Worm (Caenorhabditis elegans) whole organism, young adult: Measurements from ENCODE around the gene Y38C1AA.19.

Experiments used
- K12H6.12 ChIP-seq: fragments of 200-800 bp; sonication (Bioruptor generic); optimal IDR thresholded peaks from 2 replicates; lab custom pipeline; 2018; ENCODE audit warnings: mild to moderate bottlenecking, missing genetic modification characterization, missing compliant biosample characterization
- nfya-1 ChIP-seq: sonication (generic microtip); optimal IDR thresholded peaks from 2 replicates; lab custom pipeline; 2017; ENCODE audit warnings: antibody characterized with exemption, missing compliant biosample characterization, missing genetic modification characterization, borderline replicate concordance; ENCODE audit not compliant: insufficient read depth

DNA sequence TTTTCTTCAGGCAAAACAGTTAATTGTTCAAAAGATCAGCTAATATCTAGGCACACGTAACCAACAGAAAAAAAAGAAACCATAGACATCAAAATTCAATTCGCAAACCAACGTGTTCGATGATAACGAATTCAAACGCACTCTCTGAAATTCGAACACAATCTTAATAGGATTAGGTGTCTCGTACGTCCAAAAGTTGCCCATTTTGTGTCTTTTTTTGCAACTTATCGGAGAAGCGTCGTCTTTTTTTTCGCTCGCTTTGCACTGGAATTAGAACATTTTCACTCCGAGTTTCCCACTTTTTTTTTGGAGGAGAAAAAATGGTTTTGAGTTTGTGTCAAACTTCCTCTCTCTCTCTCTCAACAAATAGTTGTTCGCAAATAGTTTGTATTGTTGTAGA lies 29.1 kb downstream of the Y38C1AA.19 start:
- no peak for TF ChIP-seq K12H6.12 (tag; lab: Kevin White, UChicago)
- TF ChIP-seq nfya-1 (tag; lab: Kevin White, UChicago): no peak
